Fruit fly (Drosophila melanogaster): ENCODE measurements around the gene Pcp.

Pcp gene

DNA sequence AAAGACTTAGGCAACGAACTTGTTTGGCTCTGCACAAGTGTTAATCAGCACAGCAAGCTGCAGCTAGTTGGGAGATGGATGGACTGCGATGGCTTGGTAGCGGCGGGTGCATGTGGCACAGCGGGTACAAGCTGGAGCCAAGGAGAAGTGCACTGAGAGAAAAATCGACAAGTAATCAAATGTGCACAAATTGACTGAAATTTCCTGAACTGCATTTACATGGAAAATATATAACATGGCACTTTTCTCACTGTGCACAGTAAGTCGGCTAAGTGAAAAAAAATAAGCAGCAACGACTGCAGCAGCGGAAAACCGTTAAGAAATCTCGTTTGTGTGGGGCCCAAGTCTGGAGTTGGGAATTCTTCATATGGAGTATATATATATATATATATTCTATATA, 30.4 kb upstream of the Pcp start (continued):
- no peak for TF ChIP-seq Blimp-1 (GFP tag; optimal IDR thresholded peaks at IDR 0.05)
- TF ChIP-seq CG10631 (GFP tag; optimal IDR thresholded peaks at IDR 0.05), result peak; percentile 35
- TF ChIP-seq pdm3 (GFP tag; optimal IDR thresholded peaks at IDR 0.05), result peak; percentile 65
- peak; percentile 66 for TF ChIP-seq CG1621 (tag; optimal IDR thresholded peaks at IDR 0.05)
- peak; percentile 39 for TF ChIP-seq dac (GFP tag; optimal IDR thresholded peaks at IDR 0.05)
- peak; percentile 45 for TF ChIP-seq CG9139 (GFP tag; optimal IDR thresholded peaks at IDR 0.05)
- TF ChIP-seq spab (GFP tag; optimal IDR thresholded peaks at IDR 0.05), result peak; percentile 57
- peak; percentile 66 for TF ChIP-seq OdsH (GFP tag; optimal IDR thresholded peaks at IDR 0.05)
- peak; percentile 82 for TF ChIP-seq Eip75B (GFP tag; optimal IDR thresholded peaks at IDR 0.05)
- peak; percentile 53 to 55 for TF ChIP-seq salr (GFP tag; optimal IDR thresholded peaks at IDR 0.05)
- TF ChIP-seq Eip78C (GFP tag), result peak; percentile 91
- peak; percentile 33 for TF ChIP-seq CG8632 (GFP tag; optimal IDR thresholded peaks at IDR 0.05)
- TF ChIP-seq CG3032 (tag; optimal IDR thresholded peaks at IDR 0.05), result peak; percentile 65

DNA sequence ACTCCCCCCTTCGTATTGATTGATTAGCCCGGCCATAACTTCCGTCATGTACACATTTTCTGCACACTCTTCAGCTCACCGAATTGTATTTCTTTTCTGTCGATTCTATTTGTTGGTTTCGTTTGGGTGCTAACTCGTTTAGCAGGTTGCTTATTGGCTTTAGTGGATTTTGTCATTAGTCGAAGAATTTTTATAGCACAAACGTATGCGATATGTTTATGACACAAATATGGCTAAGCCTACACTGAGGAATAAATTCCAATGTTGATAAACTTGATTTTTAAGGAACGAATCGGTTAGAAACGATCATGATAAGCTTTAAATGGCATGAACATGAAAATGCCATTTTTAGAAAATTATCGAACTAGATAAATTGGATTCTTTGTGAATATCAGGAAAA, 22.7 kb upstream of the Pcp start:
- 0 out of 3 replicates have a peak, but pooled peaks have one; percentile 6 for TF ChIP-seq eg (GFP tag; IDR thresholded peaks at IDR 0.05)
- no peak for TF ChIP-seq Blimp-1 (GFP tag; optimal IDR thresholded peaks at IDR 0.05)

DNA sequence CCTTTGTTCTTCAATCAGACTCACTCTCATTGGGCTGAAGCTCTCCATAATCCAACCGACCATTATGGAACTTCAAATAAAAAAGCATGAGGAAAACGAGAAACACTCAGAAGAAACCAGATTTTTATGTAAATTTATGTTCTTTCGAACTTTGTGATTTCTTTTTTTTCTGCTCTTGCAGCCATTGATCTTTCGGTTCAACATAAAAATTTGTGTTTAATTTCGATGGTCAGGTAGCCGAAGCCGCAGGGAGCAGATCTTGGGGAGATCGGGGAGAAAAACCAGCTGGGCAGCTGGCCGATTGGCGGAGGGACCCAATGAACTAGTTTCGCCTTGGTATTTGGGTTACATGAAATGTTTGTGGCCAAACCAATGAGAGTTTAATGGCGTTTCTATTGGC, 17.2 kb upstream of the Pcp start:
- TF ChIP-seq Blimp-1 (GFP tag; optimal IDR thresholded peaks at IDR 0.05) (peak; percentile 27), fd59A (GFP tag; optimal IDR thresholded peaks at IDR 0.05) (no peak), CG6854 (GFP tag; optimal IDR thresholded peaks at IDR 0.05) (no peak), svp (GFP tag) (peak; percentile 49), Eip78C (GFP tag) (peak; percentile 7), CG11902 (GFP tag; optimal IDR thresholded peaks at IDR 0.05) (no peak), CG9139 (GFP tag; optimal IDR thresholded peaks at IDR 0.05) (no peak)

DNA sequence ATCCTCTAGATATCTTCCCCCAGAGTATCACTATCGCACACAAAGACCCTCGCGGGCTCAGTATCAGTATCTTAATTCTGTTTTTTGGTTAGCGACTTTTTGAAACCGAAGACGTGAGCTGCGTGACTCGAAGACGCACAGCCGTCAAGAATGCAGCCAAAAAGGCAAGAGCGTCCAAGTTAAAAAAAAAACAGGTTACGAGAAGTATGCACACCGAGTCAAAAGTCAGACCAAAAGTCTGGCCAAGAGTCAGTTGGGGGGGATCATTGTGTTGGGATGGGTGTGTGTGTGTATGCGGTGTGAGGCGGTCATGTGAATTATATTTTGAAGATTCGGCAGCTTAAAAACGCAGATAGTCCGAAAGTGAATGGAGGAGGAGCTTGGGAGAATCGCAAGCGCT, 16.0 kb upstream of the Pcp start:
- TF ChIP-seq Lpt (GFP tag; optimal IDR thresholded peaks at IDR 0.05) (no peak), Eip78C (GFP tag) (peak; percentile 21), fkh (GFP tag; optimal IDR thresholded peaks at IDR 0.05) (no peak), Hr39 (GFP tag; optimal IDR thresholded peaks at IDR 0.05) (no peak), Hr4 (GFP tag; optimal IDR thresholded peaks at IDR 0.05) (no peak), Sox14 (GFP tag; optimal IDR thresholded peaks at IDR 0.05) (no peak), Hr38 (GFP tag; optimal IDR thresholded peaks at IDR 0.05) (no peak), dsx (GFP tag; optimal IDR thresholded peaks at IDR 0.05; ENCODE audit: poor library complexity, severe bottlenecking) (no peak)

DNA sequence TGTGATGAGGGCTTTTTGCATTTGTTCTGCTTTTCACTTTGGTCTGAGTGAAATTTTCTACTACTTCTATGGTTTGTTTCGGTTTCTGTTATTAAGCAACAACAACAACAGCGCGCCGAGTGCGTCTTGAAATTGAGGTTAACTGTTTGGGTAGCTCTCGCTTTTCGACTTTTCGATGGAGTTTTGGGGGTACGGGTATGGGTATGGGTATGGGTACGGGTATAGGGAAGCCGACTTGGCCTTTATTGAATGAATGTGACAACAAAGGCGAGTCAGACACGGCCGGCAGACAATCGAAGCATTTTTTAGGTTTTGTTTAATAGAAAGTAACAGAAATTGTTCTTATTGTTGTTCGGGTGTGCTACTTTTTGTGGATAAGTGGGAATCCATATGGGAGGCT, 13.9 kb upstream of the Pcp start:
- TF ChIP-seq Eip78C (GFP tag) (no peak), CG9139 (GFP tag; optimal IDR thresholded peaks at IDR 0.05) (no peak), svp (GFP tag) (no peak), lz (GFP tag; optimal IDR thresholded peaks at IDR 0.05) (no peak), Hr4 (GFP tag; optimal IDR thresholded peaks at IDR 0.05) (no peak), CG4318 (GFP tag; optimal IDR thresholded peaks at IDR 0.05) (no peak), CG8319 (GFP tag; optimal IDR thresholded peaks at IDR 0.05) (no peak)

DNA sequence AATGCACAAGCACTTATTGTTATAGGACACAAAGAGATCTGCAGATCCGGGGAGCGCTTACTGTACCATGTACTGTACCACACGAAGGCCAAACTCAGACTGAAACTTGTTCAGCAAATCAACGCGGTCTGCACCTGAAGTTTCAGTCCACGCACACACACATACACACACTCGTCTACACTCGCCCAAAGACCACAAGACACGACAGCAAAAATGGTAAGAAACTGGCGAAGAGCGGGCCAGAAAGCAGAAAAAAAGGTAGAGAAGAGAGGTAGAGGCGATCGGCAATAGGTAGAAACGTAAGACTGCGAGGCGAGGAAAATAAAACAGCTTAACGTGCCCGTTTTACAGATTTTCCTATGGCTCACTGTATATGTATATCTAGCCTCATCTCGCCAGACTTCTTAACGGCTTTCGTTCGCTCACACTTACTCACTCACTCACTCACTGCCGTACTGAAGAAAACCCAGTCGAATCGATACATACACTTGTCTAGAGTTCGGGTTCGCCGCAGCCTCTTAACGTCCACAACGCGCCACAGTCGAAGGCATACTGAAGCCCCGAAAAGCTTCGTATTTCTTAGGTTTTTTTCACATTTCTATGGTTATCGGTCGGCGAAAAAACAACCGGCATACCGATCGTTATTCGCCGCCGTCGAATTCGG, 11.5 kb upstream of the Pcp start, which contains the start of gene uif:
Gene uif, minus strand, starts transcription at position 553 of the 664 bp plus-strand sequence.
- TF ChIP-seq spab (GFP tag; optimal IDR thresholded peaks at IDR 0.05) (peak; percentile 1), CG11294 (GFP tag; IDR thresholded peaks at IDR 0.05) (no peak), Sox14 (GFP tag; optimal IDR thresholded peaks at IDR 0.05) (peak; percentile 13), CG6276 (GFP tag; optimal IDR thresholded peaks at IDR 0.05) (peak; percentile 52), CG6163 (GFP tag; IDR thresholded peaks at IDR 0.05) (peak; percentile 52), CG8119 (GFP tag; IDR thresholded peaks at IDR 0.05) (peak; percentile 24; the same call in 1 of the 3 replicates), dac (GFP tag; optimal IDR thresholded peaks at IDR 0.05) (no peak), Lpt (GFP tag; optimal IDR thresholded peaks at IDR 0.05) (peak; percentile 59), Eip78C (GFP tag) (peak; percentile 61), dsx (GFP tag; optimal IDR thresholded peaks at IDR 0.05; ENCODE audit: poor library complexity, severe bottlenecking) (peak; percentile 46), CG3919 (GFP tag; optimal IDR thresholded peaks at IDR 0.05) (no peak), CG6808 (GFP tag; optimal IDR thresholded peaks at IDR 0.05) (peak; percentile 9), net (GFP tag; optimal IDR thresholded peaks at IDR 0.05) (peak; percentile 33), CG15336 (GFP tag; IDR thresholded peaks at IDR 0.05) (peak; percentile 40; the same call in 1 of the 2 replicates), Eip75B (GFP tag; optimal IDR thresholded peaks at IDR 0.05) (peak; percentile 36), esn (GFP tag; optimal IDR thresholded peaks at IDR 0.05) (no peak), ss (GFP tag; optimal IDR thresholded peaks at IDR 0.05) (peak; percentile 46 to 51), lz (GFP tag; optimal IDR thresholded peaks at IDR 0.05) (no peak), Ets96B (tag; optimal IDR thresholded peaks at IDR 0.05) (peak; percentile 7)
